Worm (Caenorhabditis elegans): ENCODE measurements around the gene K09B3.1.

Gene K09B3.1

ce11 chrIV:3825388-3825787 is 30.9 kb downstream of the K09B3.1 start:
- TF ChIP-seq fkh-4 (tag; optimal IDR thresholded peaks at IDR 0.05; ENCODE audit: borderline replicate concordance), result no peak
- TF ChIP-seq aly-2 (tag; optimal IDR thresholded peaks at IDR 0.05), result no peak
- no peak for TF ChIP-seq tbx-2 (tag; optimal IDR thresholded peaks at IDR 0.05)
- no peak for TF ChIP-seq ceh-8 (GFP tag; optimal IDR thresholded peaks at IDR 0.05)
- no peak for TF ChIP-seq pag-3 (tag; optimal IDR thresholded peaks at IDR 0.05; ENCODE audit: borderline replicate concordance, insufficient read depth)
- no peak for TF ChIP-seq vab-15 (tag; optimal IDR thresholded peaks at IDR 0.05)
- no peak for TF ChIP-seq sptf-1 (tag; optimal IDR thresholded peaks at IDR 0.05)
- TF ChIP-seq nhr-77 (tag; optimal IDR thresholded peaks at IDR 0.05), result no peak
- no peak for TF ChIP-seq grh-1 (GFP tag; IDR thresholded peaks at IDR 0.05)
- no peak for TF ChIP-seq lin-14 (GFP tag; optimal IDR thresholded peaks at IDR 0.05)
- no peak for TF ChIP-seq nhr-84 (tag; optimal IDR thresholded peaks at IDR 0.05)
- TF ChIP-seq C34B4.2 (tag; optimal IDR thresholded peaks at IDR 0.05), result no peak
- TF ChIP-seq mab-9 (GFP tag; IDR thresholded peaks at IDR 0.05), result no peak
- TF ChIP-seq swsn-7 (tag; optimal IDR thresholded peaks at IDR 0.05), result no peak

ce11 chrIV:3826590-3827128 is 32.1 kb downstream of the K09B3.1 start, which contains the start of gene F28F9.3:
Gene F28F9.3 (plus strand): TSS chrIV:3826890.
- TF ChIP-seq ztf-11 (tag; optimal IDR thresholded peaks at IDR 0.05) (peak in 1 of 2 experiments; percentile 20), vab-15 (tag; optimal IDR thresholded peaks at IDR 0.05) (peak; percentile 74), nhr-47 (tag; optimal IDR thresholded peaks at IDR 0.05) (no peak), fkh-8 (tag; optimal IDR thresholded peaks at IDR 0.05) (no peak), elt-2 (tag; optimal IDR thresholded peaks at IDR 0.05) (no peak), nhr-84 (tag; optimal IDR thresholded peaks at IDR 0.05) (no peak), C04F5.9 (tag; optimal IDR thresholded peaks at IDR 0.05) (no peak), elt-3 (tag; optimal IDR thresholded peaks at IDR 0.05) (no peak), nhr-71 (tag; optimal IDR thresholded peaks at IDR 0.05) (peak; percentile 1), nhr-11 (tag; optimal IDR thresholded peaks at IDR 0.05) (no peak), zag-1 (tag; optimal IDR thresholded peaks at IDR 0.05) (no peak), ceh-82 (tag; optimal IDR thresholded peaks at IDR 0.05) (no peak), C34B4.2 (tag; optimal IDR thresholded peaks at IDR 0.05) (no peak), alr-1 (tag; optimal IDR thresholded peaks at IDR 0.05; ENCODE audit: borderline replicate concordance) (no peak), nhr-19 (GFP tag; conservative IDR thresholded peaks at IDR 0.05) (no peak), lin-14 (GFP tag; optimal IDR thresholded peaks at IDR 0.05) (peak; percentile 37), unc-86 (tag; optimal IDR thresholded peaks at IDR 0.05) (no peak), snu-23 (GFP tag; optimal IDR thresholded peaks at IDR 0.05) (peak; percentile 14), nhr-85 (tag) (peak; percentile 76), egl-27 (tag; optimal IDR thresholded peaks at IDR 0.05) (no peak), ceh-8 (GFP tag; optimal IDR thresholded peaks at IDR 0.05) (no peak), sox-4 (tag; optimal IDR thresholded peaks at IDR 0.05) (no peak), rnt-1 (tag; optimal IDR thresholded peaks at IDR 0.05) (no peak), hlh-4 (tag; optimal IDR thresholded peaks at IDR 0.05) (no peak)

ce11 chrIV:3827724-3828123 is 33.2 kb downstream of the K09B3.1 start:
- TF ChIP-seq dpl-1 (GFP tag; optimal IDR thresholded peaks at IDR 0.05) (no peak), hlh-17 (GFP tag; optimal IDR thresholded peaks at IDR 0.05; ENCODE audit: borderline replicate concordance) (no peak), blmp-1 (tag; optimal IDR thresholded peaks at IDR 0.05) (peak; percentile 88), ceh-8 (GFP tag; optimal IDR thresholded peaks at IDR 0.05) (no peak), swsn-7 (tag; optimal IDR thresholded peaks at IDR 0.05) (no peak), nhr-85 (tag) (peak; percentile 44)

ce11 chrIV:3832040-3832439 is 37.5 kb downstream of the K09B3.1 start:
- TF ChIP-seq nhr-71 (tag; optimal IDR thresholded peaks at IDR 0.05) (peak; percentile 52), dpl-1 (GFP tag; optimal IDR thresholded peaks at IDR 0.05) (no peak), mab-9 (GFP tag; IDR thresholded peaks at IDR 0.05) (no peak), egl-27 (tag; optimal IDR thresholded peaks at IDR 0.05) (no peak), nhr-47 (tag; optimal IDR thresholded peaks at IDR 0.05) (peak; percentile 40), fkh-8 (tag; optimal IDR thresholded peaks at IDR 0.05) (peak; percentile 75), ztf-11 (tag; optimal IDR thresholded peaks at IDR 0.05) (no peak), pax-3 (tag; optimal IDR thresholded peaks at IDR 0.05) (peak; percentile 32), irx-1 (tag; optimal IDR thresholded peaks at IDR 0.05) (no peak), elt-3 (tag; optimal IDR thresholded peaks at IDR 0.05) (no peak), efl-1 (optimal IDR thresholded peaks at IDR 0.05) (no peak), efl-1 (GFP tag; optimal IDR thresholded peaks at IDR 0.05 in 1 of 2) (peak in 1 of 2 experiments; percentile 73), C16A3.4 (tag; optimal IDR thresholded peaks at IDR 0.05) (no peak), unc-98 (GFP tag; IDR thresholded peaks at IDR 0.05) (no peak), sptf-1 (tag; optimal IDR thresholded peaks at IDR 0.05) (no peak), rnt-1 (tag; optimal IDR thresholded peaks at IDR 0.05) (no peak), hpl-2 (GFP tag; optimal IDR thresholded peaks at IDR 0.05) (no peak), aha-1 (tag; optimal IDR thresholded peaks at IDR 0.05) (no peak), tbx-2 (tag; optimal IDR thresholded peaks at IDR 0.05) (no peak), lin-14 (GFP tag; optimal IDR thresholded peaks at IDR 0.05) (no peak), unc-30 (tag; optimal IDR thresholded peaks at IDR 0.05) (no peak), pag-3 (tag; optimal IDR thresholded peaks at IDR 0.05; ENCODE audit: borderline replicate concordance, insufficient read depth) (no peak)

All from whole organism, L1 larva.